Fruit fly (Drosophila melanogaster): ENCODE results near the gene opm.

opm gene

dm6 chrX:15066374-15067057, at the start of gene opm, which contains the start of gene dob:
opm (minus strand) TSS chrX:15066432.
dob (plus strand) TSS chrX:15067007.
- TF ChIP-seq CG9948 (tag; optimal IDR thresholded peaks at IDR 0.05) (peak; percentile 20), D1 (tag; optimal IDR thresholded peaks at IDR 0.05) (no peak), CG8159 (tag; optimal IDR thresholded peaks at IDR 0.05) (peak; percentile 13), CG8301 (tag; optimal IDR thresholded peaks at IDR 0.05) (no peak), gl (tag; optimal IDR thresholded peaks at IDR 0.05) (no peak), CG15710 (tag; optimal IDR thresholded peaks at IDR 0.05) (no peak), CG14655 (GFP tag; optimal IDR thresholded peaks at IDR 0.05) (no peak), CG4496 (GFP tag; IDR thresholded peaks at IDR 0.05) (no peak), CG17806 (tag; optimal IDR thresholded peaks at IDR 0.05) (no peak), Pif1B (GFP tag; optimal IDR thresholded peaks at IDR 0.05) (no peak)

dm6 chrX:15111888-15112287, 45.7 kb upstream of the opm start:
- TF ChIP-seq Snoo (tag; optimal IDR thresholded peaks at IDR 0.05) (no peak), CG8159 (tag; optimal IDR thresholded peaks at IDR 0.05) (no peak), CG13204 (GFP tag; optimal IDR thresholded peaks at IDR 0.05) (no peak), CG9948 (tag; optimal IDR thresholded peaks at IDR 0.05) (no peak), CG14655 (GFP tag; optimal IDR thresholded peaks at IDR 0.05) (no peak), Ets98B (GFP tag; IDR thresholded peaks at IDR 0.05) (no peak), EcR (GFP tag; optimal IDR thresholded peaks at IDR 0.05) (no peak), Pif1A (GFP tag; optimal IDR thresholded peaks at IDR 0.05) (no peak), Pif1B (GFP tag; optimal IDR thresholded peaks at IDR 0.05) (no peak)

- TF ChIP-seq CG32121 (GFP tag; IDR thresholded peaks at IDR 0.05) (no peak), rn (GFP tag; IDR thresholded peaks at IDR 0.05) (no peak), CG15710 (tag; optimal IDR thresholded peaks at IDR 0.05) (no peak), CG34367 (tag; optimal IDR thresholded peaks at IDR 0.05) (no peak), CG17806 (tag; optimal IDR thresholded peaks at IDR 0.05) (no peak), CG14655 (GFP tag; optimal IDR thresholded peaks at IDR 0.05) (no peak), CG13204 (GFP tag; optimal IDR thresholded peaks at IDR 0.05) (no peak), CG10348 (GFP tag; IDR thresholded peaks at IDR 0.05) (no peak)
Measured at dm6 chrX:15095942-15096341, 29.7 kb upstream of the opm start, which contains the start of gene CG9072. CG9072 (minus strand) TSS chrX:15096042.

- TF ChIP-seq CG14655 (GFP tag; optimal IDR thresholded peaks at IDR 0.05) (no peak), CG32121 (GFP tag; IDR thresholded peaks at IDR 0.05) (no peak), CG12605 (GFP tag; IDR thresholded peaks at IDR 0.05) (no peak), CG8301 (tag; optimal IDR thresholded peaks at IDR 0.05) (no peak), CG4496 (GFP tag; IDR thresholded peaks at IDR 0.05) (no peak), CG13204 (GFP tag; optimal IDR thresholded peaks at IDR 0.05) (no peak), rn (GFP tag; IDR thresholded peaks at IDR 0.05) (no peak), fd96Ca (GFP tag; IDR thresholded peaks at IDR 0.05) (no peak), CG10348 (GFP tag; IDR thresholded peaks at IDR 0.05) (no peak), gl (tag; optimal IDR thresholded peaks at IDR 0.05) (no peak), CG15710 (tag; optimal IDR thresholded peaks at IDR 0.05) (no peak), CG34367 (tag; optimal IDR thresholded peaks at IDR 0.05) (no peak), Ets98B (GFP tag; IDR thresholded peaks at IDR 0.05) (no peak), D1 (tag; optimal IDR thresholded peaks at IDR 0.05) (no peak), Pif1A (GFP tag; optimal IDR thresholded peaks at IDR 0.05) (no peak), CG17806 (tag; optimal IDR thresholded peaks at IDR 0.05) (no peak), Snoo (tag; optimal IDR thresholded peaks at IDR 0.05) (no peak)
Measured at dm6 chrX:15091159-15091558, 24.9 kb upstream of the opm start.

dm6 chrX:15090371-15090770, 24.1 kb upstream of the opm start:
- TF ChIP-seq CG8159 (tag; optimal IDR thresholded peaks at IDR 0.05) (peak; percentile 44), gl (tag; optimal IDR thresholded peaks at IDR 0.05) (no peak), EcR (GFP tag; optimal IDR thresholded peaks at IDR 0.05) (no peak), CG4496 (GFP tag; IDR thresholded peaks at IDR 0.05) (no peak), CG14655 (GFP tag; optimal IDR thresholded peaks at IDR 0.05) (no peak), CG17806 (tag; optimal IDR thresholded peaks at IDR 0.05) (no peak), CG12605 (GFP tag; IDR thresholded peaks at IDR 0.05) (no peak)

dm6 chrX:15089146-15089698, 23.0 kb upstream of the opm start, which contains the start of gene Rab3-GEF:
Rab3-GEF (plus strand) TSS chrX:15089682.
- TF ChIP-seq CG8159 (tag; optimal IDR thresholded peaks at IDR 0.05) = no peak
- TF ChIP-seq CG12605 (GFP tag; IDR thresholded peaks at IDR 0.05) = peak; percentile 76; the same call in 1 of the 2 replicates

Data from whole organism, pupa.